Fruit fly (Drosophila melanogaster) whole organism, embryonic: ENCODE data around the gene sif.

Source experiments
- ATbp ChIP-seq: fragments of 200-800 bp; sonication (Bioruptor generic); optimal IDR thresholded peaks from 2 replicates; lab custom pipeline; 2017; ENCODE audit warnings: missing biosample characterization, mild to moderate bottlenecking, missing genetic modification characterization, missing genetic modification reagents
- Aef1 ChIP-seq: fragments of 200-800 bp; sonication (Bioruptor generic); IDR thresholded peaks from 3 replicates; pipeline ENCODE4 v1.3.6; 2022; ENCODE audit warnings: missing biosample characterization, missing genetic modification characterization
- B-H1 ChIP-seq: fragments of 200-800 bp; sonication (Bioruptor generic); IDR thresholded peaks from 3 replicates; pipeline ENCODE4 v1.3.6; 2022; ENCODE audit warnings: missing biosample characterization, missing genetic modification characterization
- CG10267 ChIP-seq: fragments of 200-800 bp; sonication (Bioruptor generic); optimal IDR thresholded peaks from 2 replicates; lab custom pipeline; 2018; ENCODE audit warnings: missing biosample characterization, mild to moderate bottlenecking, missing genetic modification characterization, moderate library complexity
- CG11560 ChIP-seq: fragments of 200-800 bp; sonication (Bioruptor generic); IDR thresholded peaks from 3 replicates; pipeline ENCODE4 v1.3.6; 2022; ENCODE audit warnings: missing biosample characterization, missing genetic modification characterization
- CG17328 ChIP-seq: fragments of 200-800 bp; sonication (Bioruptor generic); IDR thresholded peaks from 2 replicates; pipeline ENCODE4 v1.3.6; 2022; ENCODE audit warnings: missing biosample characterization, missing genetic modification characterization
- CG17568 ChIP-seq: fragments of 200-800 bp; sonication (Bioruptor generic); optimal IDR thresholded peaks from 2 replicates; lab custom pipeline; 2018; ENCODE audit warnings: missing biosample characterization, mild to moderate bottlenecking, missing genetic modification characterization, moderate library complexity
- CG1792 ChIP-seq: fragments of 200-800 bp; sonication (Bioruptor generic); optimal IDR thresholded peaks from 2 replicates; lab custom pipeline; 2016; ENCODE audit warnings: missing biosample characterization, missing genetic modification characterization
- CG2120 ChIP-seq: fragments of 200-800 bp; sonication (Bioruptor generic); optimal IDR thresholded peaks from 3 replicates; lab custom pipeline; 2016; ENCODE audit warnings: missing biosample characterization, missing genetic modification characterization
- CG32767 ChIP-seq: fragments of 200-800 bp; sonication (Bioruptor generic); IDR thresholded peaks from 2 replicates; pipeline ENCODE4 v1.3.6; 2022; ENCODE audit warnings: missing biosample characterization, missing genetic modification characterization
- CG34376 ChIP-seq: fragments of 200-800 bp; sonication (Bioruptor generic); optimal IDR thresholded peaks from 2 replicates; lab custom pipeline; 2018; ENCODE audit warnings: missing biosample characterization, mild to moderate bottlenecking, missing genetic modification characterization
- CG4404 ChIP-seq: fragments of 200-800 bp; sonication (Bioruptor generic); IDR thresholded peaks from 2 replicates; pipeline ENCODE4 v1.3.6; 2022; ENCODE audit warnings: missing biosample characterization, missing genetic modification characterization
- CG4617 ChIP-seq: fragments of 200-800 bp; sonication (Bioruptor generic); optimal IDR thresholded peaks from 3 replicates; lab custom pipeline; 2016; ENCODE audit warnings: missing biosample characterization, missing genetic modification characterization, borderline replicate concordance
- CG6813 ChIP-seq: fragments of 200-800 bp; sonication (Bioruptor generic); optimal IDR thresholded peaks from 2 replicates; lab custom pipeline; 2017; ENCODE audit warnings: missing biosample characterization, missing genetic modification characterization, mild to moderate bottlenecking, moderate library complexity, missing genetic modification reagents
- CG6854 ChIP-seq: fragments of 200-800 bp; sonication (Bioruptor generic); optimal IDR thresholded peaks from 3 replicates; lab custom pipeline; 2017; ENCODE audit warnings: missing biosample characterization, mild to moderate bottlenecking, missing genetic modification characterization
- CG8359 ChIP-seq: fragments of 200-800 bp; sonication (Bioruptor generic); optimal IDR thresholded peaks from 2 replicates; lab custom pipeline; 2017; ENCODE audit warnings: missing biosample characterization, mild to moderate bottlenecking, missing genetic modification characterization, borderline replicate concordance
- CG8388 ChIP-seq: fragments of 200-800 bp; sonication (Bioruptor generic); optimal IDR thresholded peaks from 2 replicates; lab custom pipeline; 2019; ENCODE audit warnings: missing biosample characterization, mild to moderate bottlenecking, missing genetic modification characterization, moderate library complexity
- CG8924 ChIP-seq: fragments of 200-800 bp; optimal IDR thresholded peaks from 3 replicates; lab custom pipeline; 2019; ENCODE audit warnings: missing biosample characterization, mild to moderate bottlenecking, missing genetic modification characterization, moderate library complexity
- CG9609 ChIP-seq: fragments of 200-800 bp; sonication (Bioruptor generic); optimal IDR thresholded peaks from 3 replicates; lab custom pipeline; 2016; ENCODE audit warnings: missing biosample characterization, missing genetic modification characterization
- CkIIα-i1 ChIP-seq: fragments of 200-800 bp; sonication (Bioruptor generic); IDR thresholded peaks from 2 replicates; pipeline ENCODE4 v1.3.6; 2022; ENCODE audit warnings: missing biosample characterization, missing genetic modification characterization
- Dip3 ChIP-seq: fragments of 200-800 bp; sonication (Bioruptor generic); optimal IDR thresholded peaks from 3 replicates; lab custom pipeline; 2016; ENCODE audit warnings: missing biosample characterization, missing genetic modification characterization
- Dp ChIP-seq: fragments of 200-800 bp; sonication (Bioruptor generic); optimal IDR thresholded peaks from 2 replicates; lab custom pipeline; 2018; ENCODE audit warnings: missing biosample characterization, mild to moderate bottlenecking, missing genetic modification characterization, moderate library complexity
- E2f2 ChIP-seq: fragments of 200-800 bp; sonication (Bioruptor generic); IDR thresholded peaks from 2 replicates; pipeline ENCODE4 v1.3.6; 2022; ENCODE audit warnings: missing biosample characterization, missing genetic modification characterization
- Elba2 ChIP-seq: fragments of 200-800 bp; sonication (Bioruptor generic); optimal IDR thresholded peaks from 3 replicates; lab custom pipeline; 2016; ENCODE audit warnings: missing biosample characterization, missing genetic modification characterization
- Ets97D ChIP-seq: fragments of 200-800 bp; sonication (Bioruptor generic); optimal IDR thresholded peaks from 3 replicates; lab custom pipeline; 2016; ENCODE audit warnings: missing biosample characterization, missing genetic modification characterization
- Optix ChIP-seq: fragments of 200-800 bp; sonication (Bioruptor generic); IDR thresholded peaks from 3 replicates; pipeline ENCODE4 v1.3.6; 2022; ENCODE audit warnings: missing biosample characterization, missing genetic modification characterization
- Side ChIP-seq: fragments of 200-800 bp; sonication (Bioruptor generic); optimal IDR thresholded peaks from 2 replicates; lab custom pipeline; 2016; ENCODE audit warnings: missing biosample characterization, missing genetic modification characterization
- Sry-β ChIP-seq: fragments of 200-800 bp; sonication (Bioruptor generic); optimal IDR thresholded peaks from 2 replicates; lab custom pipeline; 2018; ENCODE audit warnings: missing biosample characterization, mild to moderate bottlenecking, missing genetic modification characterization, moderate library complexity
- Stat92E ChIP-seq, 3 experiments: fragments of >200 bp in 2 of 3; fragments of 200-800 bp in 1 of 3; sonication (Bioruptor generic) in 1 of 3; optimal IDR thresholded peaks; 2 replicates each; lab custom pipeline; 2017 to 2019; ENCODE audit warnings: missing biosample characterization in 3 of 3, missing genetic modification characterization in 3 of 3, mild to moderate bottlenecking in 1 of 3, moderate library complexity in 1 of 3
- Xrp1 ChIP-seq: fragments of 200-800 bp; sonication (Bioruptor generic); IDR thresholded peaks from 2 replicates; pipeline ENCODE4 v1.3.6; 2022; ENCODE audit warnings: missing biosample characterization, missing genetic modification characterization
- ac ChIP-seq: fragments of 200-800 bp; sonication (Bioruptor generic); optimal IDR thresholded peaks from 3 replicates; lab custom pipeline; 2017; ENCODE audit warnings: missing biosample characterization, mild to moderate bottlenecking, missing genetic modification characterization
- ara ChIP-seq: fragments of 200-800 bp; sonication (Bioruptor generic); IDR thresholded peaks from 2 replicates; pipeline ENCODE4 v1.3.6; 2022; ENCODE audit warnings: missing biosample characterization, missing genetic modification characterization
- chinmo ChIP-seq: fragments of 200-800 bp; sonication (Bioruptor generic); IDR thresholded peaks from 4 replicates; pipeline ENCODE4 v1.3.6; 2022; ENCODE audit warnings: missing biosample characterization, missing genetic modification characterization; ENCODE audit not compliant: partially characterized antibody
- corto ChIP-seq: fragments of 200-800 bp; sonication (Bioruptor generic); optimal IDR thresholded peaks from 2 replicates; lab custom pipeline; 2016; ENCODE audit warnings: missing biosample characterization, mild to moderate bottlenecking, missing genetic modification characterization, moderate library complexity
- dm ChIP-seq: fragments of 200-800 bp; sonication (Bioruptor generic); optimal IDR thresholded peaks from 3 replicates; lab custom pipeline; 2016; ENCODE audit warnings: missing biosample characterization, missing genetic modification characterization
- dmrt11E ChIP-seq: fragments of 200-800 bp; sonication (Bioruptor generic); optimal IDR thresholded peaks from 3 replicates; lab custom pipeline; 2018; ENCODE audit warnings: missing biosample characterization, mild to moderate bottlenecking, missing genetic modification characterization, moderate library complexity
- en ChIP-seq: fragments of 200-800 bp; sonication (Bioruptor generic); optimal IDR thresholded peaks from 2 replicates; lab custom pipeline; 2016; ENCODE audit warnings: missing biosample characterization, missing genetic modification characterization
- exex ChIP-seq: fragments of 200-800 bp; sonication (Bioruptor generic); optimal IDR thresholded peaks from 4 replicates; lab custom pipeline; 2018; ENCODE audit warnings: missing biosample characterization, mild to moderate bottlenecking, missing genetic modification characterization, moderate library complexity
- ftz-f1 ChIP-seq: fragments of 200-800 bp; sonication (Bioruptor generic); optimal IDR thresholded peaks from 2 replicates; lab custom pipeline; 2016; ENCODE audit warnings: missing biosample characterization, missing genetic modification characterization
- hb ChIP-seq: fragments of 200-800 bp; sonication (Bioruptor generic); IDR thresholded peaks from 3 replicates; pipeline ENCODE4 v1.3.6; 2022; ENCODE audit warnings: missing biosample characterization, missing genetic modification characterization; ENCODE audit not compliant: partially characterized antibody
- ken ChIP-seq: fragments of 200-800 bp; sonication (Bioruptor generic); IDR thresholded peaks from 3 replicates; pipeline ENCODE4 v1.3.6; 2022; ENCODE audit warnings: missing biosample characterization, missing genetic modification characterization
- nom ChIP-seq: fragments of 200-800 bp; sonication (Bioruptor generic); optimal IDR thresholded peaks from 2 replicates; lab custom pipeline; 2017; ENCODE audit warnings: missing biosample characterization, missing genetic modification characterization, mild to moderate bottlenecking, moderate library complexity, missing genetic modification reagents
- sens ChIP-seq: fragments of 200-800 bp; sonication (Bioruptor generic); peaks from one replicate; lab custom pipeline; 2016; ENCODE audit warnings: missing biosample characterization, missing genetic modification characterization
- shn ChIP-seq: fragments of 200-800 bp; sonication (Bioruptor generic); optimal IDR thresholded peaks from 3 replicates; lab custom pipeline; 2016; ENCODE audit warnings: missing biosample characterization, missing genetic modification characterization
- sima ChIP-seq: fragments of 200-800 bp; sonication (Bioruptor generic); optimal IDR thresholded peaks from 2 replicates; lab custom pipeline; 2016; ENCODE audit warnings: missing biosample characterization, missing genetic modification characterization
- slbo ChIP-seq: fragments of 200-800 bp; sonication (Bioruptor generic); IDR thresholded peaks from 2 replicates; pipeline ENCODE4 v1.3.6; 2022; ENCODE audit warnings: missing biosample characterization, missing genetic modification characterization
- stwl ChIP-seq: fragments of 200-800 bp; sonication (Bioruptor generic); optimal IDR thresholded peaks from 3 replicates; lab custom pipeline; 2018; ENCODE audit warnings: missing biosample characterization, mild to moderate bottlenecking, missing genetic modification characterization, moderate library complexity
- tio ChIP-seq: fragments of 200-800 bp; sonication (Bioruptor generic); optimal IDR thresholded peaks from 2 replicates; lab custom pipeline; 2017; ENCODE audit warnings: missing biosample characterization, missing genetic modification characterization, inconsistent platforms
- ttk ChIP-seq: fragments of 200-800 bp; sonication (Bioruptor generic); IDR thresholded peaks from 2 replicates; pipeline ENCODE4 v2.1.2; 2022; ENCODE audit warnings: missing biosample characterization, missing genetic modification characterization
- tx ChIP-seq: fragments of 200-800 bp; sonication (Bioruptor generic); optimal IDR thresholded peaks from 2 replicates; lab custom pipeline; 2016; ENCODE audit warnings: missing biosample characterization, missing genetic modification characterization
- yki ChIP-seq: fragments of >200 bp; optimal IDR thresholded peaks from 3 replicates; lab custom pipeline; 2018
- z ChIP-seq: fragments of 200-800 bp; sonication (Bioruptor generic); IDR thresholded peaks from 3 replicates; pipeline ENCODE4 v1.3.6; 2022; ENCODE audit warnings: missing biosample characterization, missing genetic modification characterization

sif gene

DNA sequence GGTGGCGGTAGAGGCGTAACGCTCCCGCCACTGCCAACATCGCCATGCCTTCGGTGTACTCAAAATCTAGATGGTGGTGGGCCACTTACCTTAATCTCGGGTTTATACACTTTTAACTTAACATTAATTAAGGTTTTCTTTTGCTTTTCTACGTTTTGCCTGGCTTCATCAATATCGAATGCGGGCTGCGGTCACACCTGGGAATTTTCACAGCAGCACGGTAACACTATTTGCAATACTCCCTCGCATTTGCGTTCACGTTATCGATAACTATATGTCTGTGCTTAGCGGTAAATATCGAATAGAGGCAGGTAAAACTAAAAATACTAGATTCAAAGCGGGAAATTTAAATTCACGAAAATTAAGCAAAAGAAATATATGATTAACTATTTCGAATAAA lies 136.3 kb downstream of the sif start, which contains the start of gene Bre1 (continued):
- TF ChIP-seq Sry-β (GFP tag; lab: Kevin White, UChicago) = no peak
- TF ChIP-seq Side (GFP tag; lab: Kevin White, UChicago) = no peak
- TF ChIP-seq CkIIα-i1 (GFP tag; lab: Robert Waterston, UW) = no peak
- TF ChIP-seq Dp (GFP tag; lab: Kevin White, UChicago) = peak; percentile 95
- TF ChIP-seq Aef1 = no peak
- TF ChIP-seq CG1792 = peak; percentile 1
- no peak for TF ChIP-seq dmrt11E (tag; lab: Kevin White, UChicago)
- TF ChIP-seq chinmo (GFP tag; lab: Robert Waterston, UW) = 0 out of 4 replicates have a peak, but pooled peaks have one; percentile 73
- no peak for TF ChIP-seq exex (tag; lab: Kevin White, UChicago)
- peak in 1 of 3 experiments; percentile 50 for TF ChIP-seq Stat92E (GFP tag; optimal IDR thresholded peaks at IDR 0.05; lab: Kevin White, UChicago)
- no peak for TF ChIP-seq ara
- TF ChIP-seq Ets97D (GFP tag; lab: Kevin White, UChicago) = peak; percentile 73
- no peak for TF ChIP-seq CG17568
- TF ChIP-seq E2f2 (GFP tag; lab: Robert Waterston, UW) = peak; percentile 97
- peak; percentile 83 for TF ChIP-seq sens (GFP tag; lab: Kevin White, UChicago)
- TF ChIP-seq nom (GFP tag; lab: Kevin White, UChicago) = no peak
- peak; percentile 33 for TF ChIP-seq dm (GFP tag; lab: Kevin White, UChicago)
- TF ChIP-seq slbo = no peak; the same call in 1 of the 2 replicates
- 0 out of 3 replicates have a peak, but pooled peaks have one; percentile 55 for TF ChIP-seq hb (GFP tag; lab: Robert Waterston, UW)
- TF ChIP-seq stwl = peak; percentile 78
- no peak for TF ChIP-seq CG2120 (GFP tag; lab: Kevin White, UChicago)
- no peak for TF ChIP-seq ATbp (GFP tag; lab: Kevin White, UChicago)
- peak; percentile 93 for TF ChIP-seq CG4617 (GFP tag; lab: Kevin White, UChicago)
- no peak for TF ChIP-seq ken (GFP tag; lab: Robert Waterston, UW)
- no peak for TF ChIP-seq shn
- TF ChIP-seq tx (GFP tag; lab: Kevin White, UChicago) = no peak
- TF ChIP-seq CG8924 (tag; lab: Kevin White, UChicago) = no peak
- TF ChIP-seq ac (GFP tag; lab: Kevin White, UChicago) = no peak
- TF ChIP-seq sima = no peak
- no peak for TF ChIP-seq en (GFP tag; lab: Kevin White, UChicago)
- TF ChIP-seq CG8359 (GFP tag; lab: Kevin White, UChicago) = no peak
- no peak for TF ChIP-seq yki (lab: Kevin White, UChicago)
- no peak for TF ChIP-seq Dip3 (GFP tag; lab: Kevin White, UChicago)
- TF ChIP-seq Optix (GFP tag; lab: Robert Waterston, UW) = no peak
- TF ChIP-seq B-H1 (GFP tag; lab: Robert Waterston, UW) = no peak
- TF ChIP-seq z (GFP tag; lab: Robert Waterston, UW) = no peak
- no peak for TF ChIP-seq ttk (GFP tag; lab: Robert Waterston, UW)
- no peak for TF ChIP-seq corto
- no peak for TF ChIP-seq CG4404 (GFP tag; lab: Robert Waterston, UW)
- no peak for TF ChIP-seq Xrp1 (GFP tag; lab: Robert Waterston, UW)
- no peak for TF ChIP-seq CG6813
- TF ChIP-seq CG10267 = peak; percentile 71
- no peak for TF ChIP-seq ftz-f1 (GFP tag; lab: Kevin White, UChicago)
- no peak for TF ChIP-seq CG8388
- TF ChIP-seq tio (GFP tag; lab: Kevin White, UChicago) = no peak
- no peak for TF ChIP-seq Elba2 (GFP tag; lab: Kevin White, UChicago)
- no peak for TF ChIP-seq CG17328 (GFP tag; lab: Robert Waterston, UW)
- TF ChIP-seq CG34376 (GFP tag; lab: Kevin White, UChicago) = no peak
- TF ChIP-seq CG32767 (GFP tag; lab: Robert Waterston, UW) = no peak
- no peak for TF ChIP-seq CG9609
- no peak for TF ChIP-seq CG6854 (GFP tag; lab: Kevin White, UChicago)
- peak; percentile 97 for TF ChIP-seq CG11560 (tag; lab: Robert Waterston, UW)
